Fruit fly (Drosophila melanogaster): ENCODE data around the gene CG16762.

The CG16762 gene

dm6 chr3L:2469660-2470059 is 5.8 kb downstream of the CG16762 start (continued):
- TF ChIP-seq CG34224 (GFP tag; IDR thresholded peaks at IDR 0.05; ENCODE audit: partially characterized antibody) = no peak
- no peak for TF ChIP-seq CG5245 (GFP tag; optimal IDR thresholded peaks at IDR 0.05)
- no peak for TF ChIP-seq toy (GFP tag; IDR thresholded peaks at IDR 0.05)
- TF ChIP-seq CG7987 (GFP tag; optimal IDR thresholded peaks at IDR 0.05) = peak; percentile 48
- TF ChIP-seq Optix (GFP tag; IDR thresholded peaks at IDR 0.05) = no peak
- no peak for TF ChIP-seq CG14050 (GFP tag; IDR thresholded peaks at IDR 0.05)
- TF ChIP-seq CG7786 (GFP tag; optimal IDR thresholded peaks at IDR 0.05) = no peak
- TF ChIP-seq CG2129 (GFP tag; IDR thresholded peaks at IDR 0.05; ENCODE audit: partially characterized antibody) = no peak
- TF ChIP-seq vnd (GFP tag; IDR thresholded peaks at IDR 0.05; ENCODE audit: partially characterized antibody) = no peak
- no peak for TF ChIP-seq CG6175 (GFP tag; IDR thresholded peaks at IDR 0.05)
- TF ChIP-seq CG10147 (GFP tag; optimal IDR thresholded peaks at IDR 0.05) = no peak
- no peak for TF ChIP-seq CG6654 (GFP tag; optimal IDR thresholded peaks at IDR 0.05)
- TF ChIP-seq Atf3 (GFP tag; optimal IDR thresholded peaks at IDR 0.05) = no peak
- no peak for TF ChIP-seq disco-r (GFP tag; optimal IDR thresholded peaks at IDR 0.05)
- peak; percentile 53 for TF ChIP-seq CG18599 (GFP tag; optimal IDR thresholded peaks at IDR 0.05)
- no peak for TF ChIP-seq Sin3A (optimal IDR thresholded peaks at IDR 0.05)
- TF ChIP-seq CG3407 (GFP tag; optimal IDR thresholded peaks at IDR 0.05) = no peak
- no peak for TF ChIP-seq Adf1 (GFP tag; IDR thresholded peaks at IDR 0.05)
- no peak for TF ChIP-seq CG4617 (GFP tag; optimal IDR thresholded peaks at IDR 0.05; ENCODE audit: borderline replicate concordance)
- TF ChIP-seq Atf6 (GFP tag; IDR thresholded peaks at IDR 0.05) = no peak
- no peak for TF ChIP-seq CG2120 (GFP tag; optimal IDR thresholded peaks at IDR 0.05)
- TF ChIP-seq tna (GFP tag; IDR thresholded peaks at IDR 0.05; ENCODE audit: partially characterized antibody) = no peak
- TF ChIP-seq lola (GFP tag; optimal IDR thresholded peaks at IDR 0.05) = no peak
- TF ChIP-seq row (GFP tag; IDR thresholded peaks at IDR 0.05) = no peak
- TF ChIP-seq kni (GFP tag; optimal IDR thresholded peaks at IDR 0.05) = peak; percentile 24
- TF ChIP-seq Atf-2 (GFP tag; optimal IDR thresholded peaks at IDR 0.05) = no peak
- no peak for TF ChIP-seq Nf-YB (GFP tag; optimal IDR thresholded peaks at IDR 0.05)
- TF ChIP-seq CG34376 (GFP tag; optimal IDR thresholded peaks at IDR 0.05) = no peak
- no peak for TF ChIP-seq H15 (GFP tag; IDR thresholded peaks at IDR 0.05)
- no peak for TF ChIP-seq kay (GFP tag; optimal IDR thresholded peaks at IDR 0.05)
- no peak for TF ChIP-seq CG11398 (GFP tag; optimal IDR thresholded peaks at IDR 0.05)
- TF ChIP-seq Hr3 (GFP tag; optimal IDR thresholded peaks at IDR 0.05) = no peak
- TF ChIP-seq CG11093 (GFP tag; IDR thresholded peaks at IDR 0.05) = no peak
- TF ChIP-seq bab2 (GFP tag; optimal IDR thresholded peaks at IDR 0.05) = no peak
- no peak for TF ChIP-seq inv (GFP tag; IDR thresholded peaks at IDR 0.05; ENCODE audit: partially characterized antibody)
- no peak for TF ChIP-seq org-1 (GFP tag; optimal IDR thresholded peaks at IDR 0.05)
- no peak for TF ChIP-seq NC2α (GFP tag; optimal IDR thresholded peaks at IDR 0.05)
- no peak for TF ChIP-seq CG8388 (GFP tag; optimal IDR thresholded peaks at IDR 0.05)
- no peak for TF ChIP-seq CG10979 (tag; optimal IDR thresholded peaks at IDR 0.05)
- no peak for TF ChIP-seq CG17186 (GFP tag; optimal IDR thresholded peaks at IDR 0.05)
- TF ChIP-seq Dek (tag; optimal IDR thresholded peaks at IDR 0.05) = no peak
- no peak for TF ChIP-seq trh (GFP tag; optimal IDR thresholded peaks at IDR 0.05)
- TF ChIP-seq Dip2 (GFP tag; IDR thresholded peaks at IDR 0.05) = no peak
- no peak for TF ChIP-seq fru (optimal IDR thresholded peaks at IDR 0.05)
- TF ChIP-seq caup (GFP tag; optimal IDR thresholded peaks at IDR 0.05; ENCODE audit: severe bottlenecking) = peak; percentile 30
- TF ChIP-seq CG10565 (GFP tag; optimal IDR thresholded peaks at IDR 0.05) = no peak
- TF ChIP-seq CG17568 (GFP tag; optimal IDR thresholded peaks at IDR 0.05) = peak; percentile 56
- no peak for TF ChIP-seq hbn (GFP tag; IDR thresholded peaks at IDR 0.05; ENCODE audit: partially characterized antibody)
- TF ChIP-seq Antp (GFP tag; optimal IDR thresholded peaks at IDR 0.05) = no peak
- TF ChIP-seq CG3847 (GFP tag; IDR thresholded peaks at IDR 0.05) = no peak
- peak; percentile 38 for TF ChIP-seq wek (GFP tag; optimal IDR thresholded peaks at IDR 0.05)
- no peak for TF ChIP-seq CG13424 (tag; optimal IDR thresholded peaks at IDR 0.05)
